Worm (Caenorhabditis elegans) whole organism, L4 larva: ENCODE measurements around the gene K07B1.7.

Source experiments
- D1046.2 ChIP-seq: fragments of 200-800 bp; sonication (Bioruptor generic); IDR thresholded peaks from 2 replicates; pipeline ENCODE4 v1.3.6; 2022; ENCODE audit warnings: missing genetic modification characterization, missing compliant biosample characterization
- F26F4.8 ChIP-seq: fragments of 200-800 bp; sonication (Bioruptor generic); conservative IDR thresholded peaks from 2 replicates; pipeline ENCODE4 v1.3.6; 2022; ENCODE audit warnings: missing genetic modification characterization, missing compliant biosample characterization
- F49E8.2 ChIP-seq: sonication (generic microtip); optimal IDR thresholded peaks from 2 replicates; lab custom pipeline; 2016; ENCODE audit warnings: missing compliant biosample characterization, mild to moderate bottlenecking, missing genetic modification characterization, borderline replicate concordance
- R02D3.7 ChIP-seq: fragments of 150-350 bp; sonication (generic microtip); optimal IDR thresholded peaks from 3 replicates; lab custom pipeline; 2014; ENCODE audit warnings: missing biosample characterization, missing genetic modification characterization
- Y5F2A.4 ChIP-seq: fragments of 200-800 bp; sonication (Bioruptor generic); optimal IDR thresholded peaks from 2 replicates; lab custom pipeline; 2018; ENCODE audit warnings: mild to moderate bottlenecking, missing genetic modification characterization, missing compliant biosample characterization
- ama-1 ChIP-seq: fragments of 150-350 bp; optimal IDR thresholded peaks from 2 replicates; lab custom pipeline; 2014; ENCODE audit warnings: inconsistent platforms, mixed read lengths
- attf-4 ChIP-seq: sonication (generic microtip); optimal IDR thresholded peaks from 3 replicates; lab custom pipeline; 2017; ENCODE audit warnings: missing biosample characterization, missing genetic modification characterization
- ceh-20 ChIP-seq: fragments of 200-800 bp; sonication (Bioruptor generic); IDR thresholded peaks from 2 replicates; pipeline ENCODE4 v1.3.6; 2022; ENCODE audit warnings: missing genetic modification reagents, missing genetic modification characterization, missing compliant biosample characterization
- ceh-32 ChIP-seq: sonication (generic microtip); optimal IDR thresholded peaks from 2 replicates; lab custom pipeline; 2016; ENCODE audit warnings: mild to moderate bottlenecking, missing genetic modification characterization, missing compliant biosample characterization; ENCODE audit not compliant: poor library complexity
- ceh-44 ChIP-seq: fragments of 200-800 bp; sonication (Bioruptor generic); IDR thresholded peaks from 2 replicates; pipeline ENCODE4 v1.3.6; 2022; ENCODE audit warnings: missing genetic modification reagents, missing genetic modification characterization, missing compliant biosample characterization
- ceh-62 ChIP-seq: sonication (generic microtip); optimal IDR thresholded peaks from 2 replicates; lab custom pipeline; 2017; ENCODE audit warnings: missing biosample characterization, missing genetic modification characterization
- ceh-82 ChIP-seq: sonication (generic microtip); optimal IDR thresholded peaks from 2 replicates; lab custom pipeline; 2017; ENCODE audit warnings: missing biosample characterization, missing genetic modification characterization
- ctbp-1 ChIP-seq: fragments of 200-800 bp; sonication (Bioruptor generic); IDR thresholded peaks from 2 replicates; pipeline ENCODE4 v1.3.6; 2022; ENCODE audit warnings: missing genetic modification reagents, missing genetic modification characterization, missing compliant biosample characterization
- daf-19 ChIP-seq: fragments of 200-800 bp; sonication (Bioruptor generic); conservative IDR thresholded peaks from 2 replicates; pipeline ENCODE4 v1.3.6; 2022; ENCODE audit warnings: missing genetic modification characterization, missing compliant biosample characterization
- dmd-6 ChIP-seq: fragments of 200-800 bp; sonication (Bioruptor generic); IDR thresholded peaks from 2 replicates; pipeline ENCODE4 v1.3.6; 2022; ENCODE audit warnings: missing genetic modification reagents, missing genetic modification characterization, missing compliant biosample characterization
- dmd-8 ChIP-seq: fragments of 200-800 bp; sonication (Bioruptor generic); IDR thresholded peaks from 2 replicates; pipeline ENCODE4 v1.3.6; 2022; ENCODE audit warnings: missing genetic modification characterization, missing compliant biosample characterization
- dmd-9 ChIP-seq: fragments of 200-800 bp; sonication (Bioruptor generic); IDR thresholded peaks from 2 replicates; pipeline ENCODE4 v1.3.6; 2022; ENCODE audit warnings: missing genetic modification reagents, missing genetic modification characterization, missing compliant biosample characterization
- dve-1 ChIP-seq: sonication (generic microtip); optimal IDR thresholded peaks from 2 replicates; lab custom pipeline; 2017; ENCODE audit warnings: antibody characterized with exemption, mild to moderate bottlenecking, missing genetic modification characterization, missing compliant biosample characterization; ENCODE audit not compliant: insufficient read depth
- egl-27 ChIP-seq: sonication (generic microtip); optimal IDR thresholded peaks from 3 replicates; lab custom pipeline; 2017; ENCODE audit warnings: missing biosample characterization, missing genetic modification reagents, missing genetic modification characterization
- fkh-10 ChIP-seq: fragments of 150-350 bp; optimal IDR thresholded peaks from 2 replicates; lab custom pipeline; 2014; ENCODE audit warnings: missing biosample characterization, missing genetic modification reagents, missing genetic modification characterization
- hif-1 ChIP-seq, 2 experiments: sonication (generic microtip); optimal IDR thresholded peaks; 2 replicates each; lab custom pipeline; 2016 to 2017; ENCODE audit warnings: missing compliant biosample characterization in 2 of 2, missing genetic modification characterization in 2 of 2, missing genetic modification reagents in 2 of 2, missing genotype in 2 of 2, mild to moderate bottlenecking in 1 of 2
- hlh-30 ChIP-seq: sonication (generic microtip); optimal IDR thresholded peaks from 2 replicates; lab custom pipeline; 2017; ENCODE audit warnings: antibody characterized with exemption, mild to moderate bottlenecking, missing genetic modification characterization, missing compliant biosample characterization; ENCODE audit not compliant: insufficient read depth
- jun-1 ChIP-seq: fragments of 150-350 bp; optimal IDR thresholded peaks from 2 replicates; lab custom pipeline; 2014; ENCODE audit warnings: missing biosample characterization, missing genetic modification reagents, missing genetic modification characterization
- lin-15B ChIP-seq: fragments of 150-350 bp; sonication (generic microtip); optimal IDR thresholded peaks from 3 replicates; lab custom pipeline; 2014; ENCODE audit warnings: missing biosample characterization, missing genetic modification characterization
- lin-38 ChIP-seq: fragments of 200-800 bp; sonication (Bioruptor generic); IDR thresholded peaks from 2 replicates; pipeline ENCODE4 v1.3.6; 2022; ENCODE audit warnings: missing genetic modification reagents, missing genetic modification characterization, missing compliant biosample characterization
- lir-3 ChIP-seq: sonication (generic microtip); optimal IDR thresholded peaks from 2 replicates; lab custom pipeline; 2016; ENCODE audit warnings: mild to moderate bottlenecking, missing genetic modification characterization, missing compliant biosample characterization
- madf-5 ChIP-seq, 2 experiments: fragments of 200-800 bp; sonication (Bioruptor generic); IDR thresholded peaks; 2 replicates each; pipeline ENCODE4 v1.3.6; 2022; ENCODE audit warnings: missing compliant biosample characterization in 2 of 2, missing genetic modification characterization in 2 of 2
- madf-9 ChIP-seq: fragments of 200-800 bp; sonication (Bioruptor generic); conservative IDR thresholded peaks from 2 replicates; pipeline ENCODE4 v1.3.6; 2022; ENCODE audit warnings: missing genetic modification reagents, missing genetic modification characterization, missing compliant biosample characterization
- mdt-29 ChIP-seq: fragments of 200-800 bp; sonication (Bioruptor generic); IDR thresholded peaks from 2 replicates; pipeline ENCODE4 v1.3.6; 2022; ENCODE audit warnings: missing genetic modification reagents, missing genetic modification characterization, missing compliant biosample characterization
- mep-1 ChIP-seq: fragments of 150-350 bp; sonication (generic microtip); optimal IDR thresholded peaks from 3 replicates; lab custom pipeline; 2014; ENCODE audit warnings: missing biosample characterization, missing genetic modification characterization
- nhr-111 ChIP-seq: fragments of 200-800 bp; sonication (Bioruptor generic); optimal IDR thresholded peaks from 2 replicates; lab custom pipeline; 2018; ENCODE audit warnings: mild to moderate bottlenecking, missing genetic modification characterization, missing compliant biosample characterization
- nhr-237 ChIP-seq: sonication (generic microtip); optimal IDR thresholded peaks from 2 replicates; lab custom pipeline; 2017; ENCODE audit warnings: missing biosample characterization, missing genetic modification characterization
- nhr-28 ChIP-seq: fragments of 150-350 bp; optimal IDR thresholded peaks from 2 replicates; lab custom pipeline; 2014; ENCODE audit warnings: missing biosample characterization, missing genetic modification characterization
- nhr-42 ChIP-seq: fragments of 200-800 bp; sonication (Bioruptor generic); IDR thresholded peaks from 2 replicates; pipeline ENCODE4 v1.3.6; 2022; ENCODE audit warnings: missing genetic modification characterization, missing compliant biosample characterization
- nhr-48 ChIP-seq: sonication (generic microtip); optimal IDR thresholded peaks from 2 replicates; lab custom pipeline; 2016; ENCODE audit warnings: mild to moderate bottlenecking, missing genetic modification characterization, missing compliant biosample characterization
- php-3 ChIP-seq: fragments of 200-800 bp; sonication (Bioruptor generic); IDR thresholded peaks from 2 replicates; pipeline ENCODE4 v1.3.6; 2022; ENCODE audit warnings: missing genetic modification reagents, missing genetic modification characterization, missing compliant biosample characterization
- rbr-2 ChIP-seq: sonication (generic microtip); optimal IDR thresholded peaks from 2 replicates; lab custom pipeline; 2016; ENCODE audit warnings: missing genotype, missing genetic modification characterization, missing compliant biosample characterization
- snpc-1.2 ChIP-seq: fragments of 200-800 bp; sonication (Bioruptor generic); IDR thresholded peaks from 2 replicates; pipeline ENCODE4 v1.3.6; 2022; ENCODE audit warnings: missing genetic modification reagents, missing genetic modification characterization, missing compliant biosample characterization
- snpc-4 ChIP-seq: fragments of 150-350 bp; optimal IDR thresholded peaks from 2 replicates; lab custom pipeline; 2014; ENCODE audit warnings: missing biosample characterization, missing genetic modification characterization
- spr-1 ChIP-seq: sonication (generic microtip); optimal IDR thresholded peaks from 2 replicates; lab custom pipeline; 2016; ENCODE audit warnings: mild to moderate bottlenecking, missing genetic modification characterization, missing compliant biosample characterization
- tra-1 ChIP-seq: fragments of 200-800 bp; sonication (Bioruptor generic); IDR thresholded peaks from 2 replicates; pipeline ENCODE4 v1.3.6; 2022; ENCODE audit warnings: missing genetic modification reagents, missing genetic modification characterization, missing compliant biosample characterization
- unc-130 ChIP-seq: sonication (generic microtip); optimal IDR thresholded peaks from 2 replicates; lab custom pipeline; 2016; ENCODE audit warnings: missing genetic modification reagents, missing genetic modification characterization, missing compliant biosample characterization
- unc-39 ChIP-seq: sonication (generic microtip); optimal IDR thresholded peaks from 2 replicates; lab custom pipeline; 2017; ENCODE audit warnings: missing biosample characterization, missing genetic modification characterization
- zfp-2 ChIP-seq: sonication (generic microtip); optimal IDR thresholded peaks from 2 replicates; lab custom pipeline; 2016; ENCODE audit warnings: mild to moderate bottlenecking, missing genetic modification characterization, missing compliant biosample characterization
- zip-2 ChIP-seq: fragments of 150-350 bp; optimal IDR thresholded peaks from 2 replicates; lab custom pipeline; 2014; ENCODE audit warnings: missing biosample characterization, missing genetic modification characterization
- ztf-11 ChIP-seq: fragments of 150-350 bp; optimal IDR thresholded peaks from 2 replicates; lab custom pipeline; 2014; ENCODE audit warnings: missing biosample characterization, missing genetic modification characterization

The K07B1.7 gene

ce11 chrV:9322886-9323285 lies 23.9 kb downstream of the K07B1.7 start, which contains the start of gene tag-153:
tag-153 (plus strand) TSS chrV:9323085.
- TF ChIP-seq Y5F2A.4 (GFP tag; lab: Kevin White, UChicago) (no peak), ceh-82 (tag; lab: Kevin White, UChicago) (no peak), zfp-2 (tag; lab: Kevin White, UChicago) (no peak), ceh-44 (GFP tag; lab: Robert Waterston, UW) (no peak), D1046.2 (GFP tag; lab: Robert Waterston, UW) (no peak), lin-38 (GFP tag; lab: Robert Waterston, UW) (no peak), nhr-237 (tag; lab: Kevin White, UChicago) (no peak), R02D3.7 (tag; lab: Kevin White, UChicago) (no peak), snpc-1.2 (GFP tag; lab: Robert Waterston, UW) (no peak), nhr-48 (tag; lab: Kevin White, UChicago) (no peak), ceh-62 (tag; lab: Kevin White, UChicago) (no peak), attf-4 (tag; lab: Kevin White, UChicago) (no peak), lir-3 (tag; lab: Kevin White, UChicago) (no peak), hif-1 (tag; optimal IDR thresholded peaks at IDR 0.05; lab: Kevin White, UChicago) (no peak), madf-5 (GFP tag; IDR thresholded peaks at IDR 0.05; lab: Robert Waterston, UW) (no peak), ceh-20 (no peak), snpc-4 (tag; lab: Kevin White, UChicago) (no peak), ceh-32 (tag; lab: Kevin White, UChicago) (no peak), jun-1 (tag; lab: Kevin White, UChicago) (no peak), madf-9 (GFP tag; lab: Robert Waterston, UW) (no peak)

ce11 chrV:9321185-9321584 lies 25.6 kb downstream of the K07B1.7 start, which contains the start of gene F44A2.7:
F44A2.7 (plus strand) TSS chrV:9321485.
- TF ChIP-seq dmd-6 (GFP tag; lab: Robert Waterston, UW) (0 out of 2 replicates have a peak, but pooled peaks have one; percentile 21), daf-19 (GFP tag; lab: Robert Waterston, UW) (no peak)

- TF ChIP-seq madf-9 (GFP tag; lab: Robert Waterston, UW) (peak; percentile 80), hlh-30 (tag; lab: Kevin White, UChicago) (peak; percentile 62), ceh-20 (peak; percentile 80), dmd-9 (peak; percentile 75), lin-15B (tag; lab: Kevin White, UChicago) (no peak), nhr-111 (peak; percentile 85), ceh-32 (tag; lab: Kevin White, UChicago) (no peak), lin-38 (GFP tag; lab: Robert Waterston, UW) (no peak; the same call in none of the 2 replicates), Y5F2A.4 (GFP tag; lab: Kevin White, UChicago) (peak; percentile 87), nhr-42 (GFP tag; lab: Robert Waterston, UW) (no peak), unc-39 (tag; lab: Kevin White, UChicago) (no peak), unc-130 (GFP tag; lab: Kevin White, UChicago) (peak; percentile 22), dmd-8 (peak; percentile 99), dve-1 (no peak), fkh-10 (GFP tag; lab: Kevin White, UChicago) (no peak), php-3 (GFP tag; lab: Robert Waterston, UW) (peak; percentile 92), daf-19 (GFP tag; lab: Robert Waterston, UW) (peak; percentile 96), F49E8.2 (tag; lab: Kevin White, UChicago) (peak; percentile 20), tra-1 (GFP tag; lab: Robert Waterston, UW) (peak; percentile 97), egl-27 (no peak), mdt-29 (GFP tag; lab: Robert Waterston, UW) (no peak; the same call in 1 of the 2 replicates), ztf-11 (tag; lab: Kevin White, UChicago) (no peak), ama-1 (no peak), zfp-2 (tag; lab: Kevin White, UChicago) (peak; percentile 30), zip-2 (tag; lab: Kevin White, UChicago) (peak; percentile 37), mep-1 (tag; lab: Kevin White, UChicago) (no peak), rbr-2 (peak; percentile 73), ctbp-1 (GFP tag; lab: Robert Waterston, UW) (peak; percentile 89), F26F4.8 (GFP tag; lab: Robert Waterston, UW) (peak; percentile 98), nhr-28 (tag; lab: Kevin White, UChicago) (peak; percentile 39), spr-1 (tag; lab: Kevin White, UChicago) (peak; percentile 74)
These were observed 28.7 kb downstream of the K07B1.7 start, which contains the start of gene kvs-3 for ce11 chrV:9318046-9318445. kvs-3 (plus strand) TSS chrV:9318311.
